Worm (Caenorhabditis elegans) whole organism, young adult: ENCODE results near the gene hlh-33.

ENCODE experiments used
- K11D2.4 ChIP-seq: fragments of 200-800 bp; sonication (Bioruptor generic); IDR thresholded peaks from 2 replicates; pipeline ENCODE4 v1.3.6; 2022; ENCODE audit warnings: missing genetic modification reagents, missing genetic modification characterization, missing compliant biosample characterization
- bed-1 ChIP-seq: fragments of 200-800 bp; sonication (Bioruptor generic); IDR thresholded peaks from 2 replicates; pipeline ENCODE4 v1.3.6; 2022; ENCODE audit warnings: missing genetic modification reagents, missing genetic modification characterization, missing compliant biosample characterization
- hrde-1 ChIP-seq: sonication (generic microtip); optimal IDR thresholded peaks from 2 replicates; lab custom pipeline; 2016; ENCODE audit warnings: missing genetic modification characterization, mild to moderate bottlenecking, missing compliant biosample characterization, moderate library complexity, missing genotype, missing genetic modification reagents, borderline replicate concordance
- let-607 ChIP-seq, 2 experiments: fragments of 200-800 bp in 1 of 2; sonication (Bioruptor generic) in 1 of 2; sonication (generic microtip) in 1 of 2; optimal IDR thresholded peaks; 2 replicates each; lab custom pipeline; 2016 to 2018; ENCODE audit warnings: mild to moderate bottlenecking in 2 of 2, missing compliant biosample characterization in 2 of 2, missing genetic modification characterization in 2 of 2, moderate library complexity in 2 of 2, missing genotype in 1 of 2
- lin-40 ChIP-seq: sonication (generic microtip); optimal IDR thresholded peaks from 2 replicates; lab custom pipeline; 2016; ENCODE audit warnings: missing genetic modification characterization, mild to moderate bottlenecking, missing compliant biosample characterization, missing genotype, missing genetic modification reagents
- madf-3 ChIP-seq: fragments of 200-800 bp; sonication (Bioruptor generic); IDR thresholded peaks from 2 replicates; pipeline ENCODE4 v1.3.6; 2022; ENCODE audit warnings: missing genetic modification reagents, missing genetic modification characterization, missing compliant biosample characterization
- zim-3 ChIP-seq: sonication (generic microtip); optimal IDR thresholded peaks from 2 replicates; lab custom pipeline; 2017; ENCODE audit warnings: mild to moderate bottlenecking, missing genetic modification characterization, moderate library complexity, missing compliant biosample characterization
- ztf-18 ChIP-seq: sonication (generic microtip); optimal IDR thresholded peaks from 2 replicates; lab custom pipeline; 2016; ENCODE audit warnings: missing genotype, mild to moderate bottlenecking, missing genetic modification characterization, missing compliant biosample characterization

- no peak for TF ChIP-seq zim-3 (tag; lab: Kevin White, UChicago)
- no peak for TF ChIP-seq hrde-1 (tag; lab: Kevin White, UChicago)
- no peak for TF ChIP-seq madf-3 (GFP tag; lab: Robert Waterston, UW)
- TF ChIP-seq lin-40 = no peak
- TF ChIP-seq let-607 (tag; optimal IDR thresholded peaks at IDR 0.05; lab: Kevin White, UChicago) = no peak
- TF ChIP-seq K11D2.4 (GFP tag; lab: Robert Waterston, UW) = no peak
- no peak for TF ChIP-seq bed-1 (GFP tag; lab: Robert Waterston, UW)
- no peak for TF ChIP-seq ztf-18 (tag; lab: Kevin White, UChicago)
Observed at ce11 chrIII:1860129-1860528, 4.9 kb downstream of the hlh-33 start, which contains the start of gene ttc-7.
